Worm (Caenorhabditis elegans) whole organism, dauer: Measurements from ENCODE around the gene fbxa-128.
"Not testable (repeated sequence)": the region's sequence is repeated elsewhere in the genome, so short reads cannot be mapped to it uniquely, and the experiment has no call there.

Experiments used
- unc-62 ChIP-seq: sonication (generic microtip); optimal IDR thresholded peaks from 2 replicates; lab custom pipeline; 2017; ENCODE audit warnings: missing biosample characterization, missing genetic modification reagents, missing genetic modification characterization

Gene fbxa-128

DNA sequence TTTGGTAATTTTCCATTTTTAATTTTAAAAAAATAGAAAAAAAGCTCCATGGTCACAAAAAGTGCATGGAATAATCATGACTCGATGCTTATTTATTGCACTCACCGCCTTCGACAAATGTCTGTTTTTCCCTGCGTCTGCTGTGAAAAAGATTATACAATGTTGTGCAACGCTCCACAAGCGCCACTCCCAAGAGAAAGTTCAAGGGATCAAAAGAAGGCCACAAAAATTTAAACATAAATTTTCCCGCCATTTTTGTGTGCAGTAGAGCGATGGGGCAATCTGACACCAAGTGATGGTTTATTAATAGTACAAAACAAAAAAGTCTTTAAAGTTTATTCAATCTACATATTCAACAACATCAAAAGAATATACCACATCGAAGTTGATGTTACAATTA lies at the start of gene fbxa-128:
TSS of gene fbxa-128 (minus strand) at position 192 of the 400 bp plus-strand sequence.
- TF ChIP-seq unc-62 (GFP tag; lab: Kevin White, UChicago), result no peak

DNA sequence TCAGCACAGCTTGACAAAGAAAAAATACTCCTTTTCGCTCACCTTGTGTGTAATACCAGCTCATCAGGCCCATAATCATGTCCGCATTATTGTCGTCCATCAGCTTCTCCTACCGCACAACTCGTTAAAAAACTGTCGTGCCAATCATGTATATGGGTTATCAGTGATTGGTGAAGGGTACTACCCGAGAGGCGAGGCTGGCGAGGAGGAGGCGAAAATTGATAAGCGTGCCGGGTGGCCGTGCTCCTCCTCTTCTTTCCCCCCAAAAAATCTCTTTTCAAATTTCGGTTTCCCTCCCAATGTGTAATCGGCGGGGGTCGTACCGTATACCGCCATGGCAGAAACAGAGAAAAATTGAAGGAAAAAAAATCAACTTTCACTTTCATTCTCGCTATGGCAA lies 49.2 kb upstream of the fbxa-128 start:
- no peak for TF ChIP-seq unc-62 (GFP tag; lab: Kevin White, UChicago)

DNA sequence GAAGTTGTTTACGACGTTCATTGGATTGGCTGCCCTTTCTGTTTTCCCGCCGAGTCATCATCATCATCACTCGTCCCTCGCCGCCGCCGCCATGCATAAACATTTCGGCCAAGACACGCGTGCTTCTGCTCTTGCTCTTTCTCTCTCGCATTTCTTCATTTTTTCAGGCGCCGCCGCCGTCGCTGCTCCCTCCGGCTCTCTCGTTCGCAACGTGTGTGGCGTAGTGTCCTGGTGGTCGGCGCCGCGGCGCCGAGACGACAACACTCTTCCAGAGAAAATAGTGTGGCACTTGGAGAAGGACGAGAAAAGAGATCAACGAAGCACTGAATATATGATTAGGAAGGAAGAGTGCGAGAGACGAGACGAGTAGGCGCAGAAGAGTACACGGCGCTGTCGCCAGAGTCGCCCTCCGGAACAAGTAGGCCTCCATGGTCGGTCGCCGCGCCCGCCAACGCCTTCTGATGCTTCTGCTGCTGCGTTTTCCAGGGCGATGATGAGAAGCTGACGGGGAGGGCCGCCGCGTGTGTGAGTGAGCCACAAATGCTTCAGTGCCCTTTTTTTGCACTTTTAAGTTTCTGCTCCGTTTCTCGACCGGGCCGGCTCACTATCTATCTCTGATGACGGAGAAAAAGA lies 46.7 kb upstream of the fbxa-128 start:
- no peak for TF ChIP-seq unc-62 (GFP tag; lab: Kevin White, UChicago)

DNA sequence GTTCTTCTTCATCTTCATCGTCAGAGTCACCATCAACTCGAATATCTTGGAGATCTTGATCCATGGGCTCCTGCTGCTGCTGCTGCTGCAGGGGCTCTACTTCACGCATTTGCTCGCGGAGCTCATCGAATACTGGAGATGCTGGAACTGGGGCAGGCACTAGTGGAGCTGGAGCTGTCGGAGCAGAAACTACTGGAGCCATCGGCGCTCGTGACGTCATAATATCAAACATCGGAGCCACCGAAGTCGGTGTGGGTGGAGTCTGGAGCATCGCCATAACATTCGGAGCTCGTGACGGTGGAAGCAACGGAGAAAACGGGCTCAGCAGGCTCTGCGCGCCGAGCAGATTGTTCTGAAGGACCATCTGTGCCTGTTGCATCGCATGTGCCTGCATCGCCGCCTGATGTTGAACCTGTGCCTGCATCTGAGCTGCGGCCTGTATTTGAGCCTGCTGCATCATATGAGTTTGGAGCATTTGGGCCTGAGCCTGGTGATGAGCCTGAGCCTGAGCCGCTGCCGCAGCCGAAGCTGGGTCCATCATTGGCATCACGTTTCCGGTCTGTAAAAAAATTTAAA lies 36.8 kb upstream of the fbxa-128 start:
- no peak for TF ChIP-seq unc-62 (GFP tag; lab: Kevin White, UChicago)

DNA sequence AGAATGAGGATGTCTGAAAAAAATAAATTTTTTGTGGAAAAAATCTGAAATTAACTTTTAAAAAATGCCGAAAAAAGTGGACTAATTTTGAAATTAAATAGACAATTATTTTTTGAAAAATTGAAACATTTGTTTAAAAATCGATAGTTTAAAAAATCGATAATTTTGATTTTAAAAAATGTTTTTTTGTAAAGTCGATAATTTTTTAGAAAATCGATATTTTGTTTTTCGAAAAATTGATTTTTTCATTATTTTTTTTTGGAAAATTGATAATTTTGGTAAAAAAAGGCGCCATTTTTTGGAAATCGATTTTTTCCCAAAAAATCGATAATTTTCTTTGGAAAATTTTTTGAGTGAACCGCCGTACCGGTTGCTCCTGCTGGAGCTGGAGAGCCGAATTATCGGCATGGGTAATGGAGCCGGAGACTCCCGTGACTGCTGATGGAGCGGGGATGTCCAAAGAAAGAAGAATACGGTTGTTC lies 33.4 kb upstream of the fbxa-128 start:
- no peak for TF ChIP-seq unc-62 (GFP tag; lab: Kevin White, UChicago)

DNA sequence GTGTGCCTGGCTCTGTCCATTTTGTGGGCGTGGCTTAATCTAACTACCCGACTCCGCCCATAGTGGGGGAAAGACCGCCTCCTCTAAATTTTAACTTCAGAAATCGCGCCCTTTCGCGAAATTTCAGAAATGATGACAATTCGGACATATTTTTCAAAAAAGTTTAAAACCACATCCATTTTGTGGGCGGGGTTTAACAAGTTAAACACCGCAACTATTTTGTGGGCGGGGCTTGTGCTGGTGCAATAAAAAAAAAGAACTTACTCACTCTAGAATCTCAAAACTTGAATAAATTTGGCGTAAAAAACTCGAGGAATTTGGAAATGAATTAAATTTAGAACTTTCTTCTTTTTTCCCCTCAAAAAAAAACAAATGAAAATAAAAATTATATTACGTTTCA lies 31.6 kb upstream of the fbxa-128 start:
- no peak for TF ChIP-seq unc-62 (GFP tag; lab: Kevin White, UChicago)

DNA sequence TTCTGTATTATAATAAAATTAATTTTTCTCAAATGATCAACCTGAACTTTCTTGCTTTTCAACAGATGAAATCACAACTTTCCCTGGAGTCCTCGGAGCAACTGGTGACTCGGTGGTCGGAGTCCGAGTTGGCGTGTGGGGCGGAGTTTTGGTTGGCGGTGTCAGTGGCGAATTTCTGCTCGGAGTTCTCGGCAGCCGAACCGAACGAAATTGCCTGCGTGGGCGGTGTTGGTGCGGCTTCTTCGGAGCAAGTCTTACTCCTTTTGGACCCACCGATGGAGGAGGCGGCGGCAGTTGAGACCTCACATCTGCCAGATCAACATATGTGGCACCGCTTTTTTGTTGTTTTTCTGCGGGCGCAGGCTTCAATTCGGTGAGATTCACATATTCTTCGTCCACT lies 30.8 kb upstream of the fbxa-128 start:
- no peak for TF ChIP-seq unc-62 (GFP tag; lab: Kevin White, UChicago)

DNA sequence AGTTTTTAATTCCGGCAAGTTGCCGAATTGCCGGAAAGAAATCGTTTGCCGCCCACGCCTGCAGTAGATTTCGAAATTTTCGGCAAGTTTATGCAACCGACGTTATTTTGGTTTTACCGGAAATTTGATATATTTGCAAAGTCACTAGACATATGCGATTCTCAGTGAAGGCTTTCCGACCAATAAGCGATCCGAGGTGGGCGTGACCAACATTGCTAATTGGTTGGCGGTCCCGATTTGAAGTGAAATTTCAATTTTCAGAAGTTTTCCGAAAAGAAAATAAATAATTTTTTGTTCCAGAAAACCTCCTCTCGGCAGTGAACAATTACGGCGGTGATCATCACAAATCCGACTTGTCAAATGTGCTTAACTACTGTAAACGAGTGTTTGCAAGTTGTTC lies 19.0 kb upstream of the fbxa-128 start:
- no peak for TF ChIP-seq unc-62 (GFP tag; lab: Kevin White, UChicago)

DNA sequence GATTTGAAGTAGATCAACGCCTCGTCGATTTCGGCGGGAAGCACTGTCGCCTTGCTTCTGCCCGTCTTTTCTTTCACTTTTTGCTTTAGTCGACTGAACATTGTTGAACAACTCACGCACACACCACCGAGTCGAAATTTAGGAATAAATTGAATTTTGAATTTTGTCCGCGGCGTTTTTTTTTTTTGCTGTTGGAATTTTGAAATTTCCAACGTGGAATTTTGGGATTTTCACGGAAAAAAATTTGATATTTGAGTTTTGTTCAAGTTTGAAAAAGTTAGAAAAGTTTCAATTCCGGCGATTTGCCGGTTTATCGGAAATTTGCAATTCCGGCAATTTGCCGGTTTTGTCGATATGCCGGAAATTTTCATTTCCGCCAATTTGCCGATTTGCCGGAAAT lies 18.2 kb upstream of the fbxa-128 start, which contains the start of gene Y47D3A.31:
TSS of gene Y47D3A.31 (minus strand) at position 101 of the 400 bp plus-strand sequence.
- no peak for TF ChIP-seq unc-62 (GFP tag; lab: Kevin White, UChicago)

DNA sequence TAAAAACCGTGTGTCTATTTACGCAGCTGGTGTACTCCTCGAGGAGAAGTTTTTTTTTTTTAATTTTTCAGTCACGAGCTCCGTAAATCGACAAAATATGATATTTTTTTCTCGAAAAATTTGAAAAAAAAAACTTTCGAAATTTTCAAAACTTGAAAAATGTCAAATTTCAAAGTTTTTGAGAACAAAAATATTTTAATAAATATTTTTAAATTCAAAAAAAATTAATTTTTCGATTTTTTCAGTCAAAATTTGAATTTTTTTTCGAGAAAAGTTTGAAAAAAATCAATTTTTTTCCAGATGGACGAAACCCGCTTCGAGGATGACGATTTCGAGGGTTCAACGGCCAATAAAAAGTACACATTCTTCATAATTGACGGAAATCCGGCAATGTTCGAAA lies 15.6 kb upstream of the fbxa-128 start, which contains the start of gene cku-70:
TSS of gene cku-70 (plus strand) at position 301 of the 400 bp plus-strand sequence.
- TF ChIP-seq unc-62 (GFP tag; lab: Kevin White, UChicago), result no peak

DNA sequence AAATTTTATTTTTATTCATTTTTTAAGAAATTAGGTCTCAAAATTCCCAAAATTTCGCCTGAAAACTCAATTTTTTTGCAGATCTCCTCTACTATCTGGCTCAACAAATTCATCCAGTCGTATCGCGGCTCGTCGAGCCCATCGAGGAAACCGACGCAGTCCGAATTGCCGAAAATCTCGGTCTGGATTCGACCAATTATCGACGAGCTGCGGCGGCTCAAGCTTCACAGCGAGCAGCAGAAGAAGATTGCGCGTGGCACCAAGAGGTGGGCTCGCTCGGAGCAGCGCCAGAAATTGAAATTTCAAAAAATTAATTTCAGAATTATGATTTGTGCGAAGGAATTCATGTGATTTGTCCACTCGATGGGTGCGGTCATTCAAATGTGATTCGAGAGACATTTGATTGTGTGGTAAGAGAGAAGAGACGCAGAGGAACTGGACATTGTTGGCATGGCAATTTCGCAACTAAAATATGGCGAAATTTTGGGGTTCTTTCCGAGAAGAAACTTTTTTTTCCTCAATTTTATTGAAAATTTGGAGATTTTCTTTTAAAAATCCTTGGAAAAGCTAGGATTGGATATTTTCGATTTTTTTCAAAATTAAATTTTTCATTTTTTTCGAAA lies 10.5 kb upstream of the fbxa-128 start:
- TF ChIP-seq unc-62 (GFP tag; lab: Kevin White, UChicago), result no peak

DNA sequence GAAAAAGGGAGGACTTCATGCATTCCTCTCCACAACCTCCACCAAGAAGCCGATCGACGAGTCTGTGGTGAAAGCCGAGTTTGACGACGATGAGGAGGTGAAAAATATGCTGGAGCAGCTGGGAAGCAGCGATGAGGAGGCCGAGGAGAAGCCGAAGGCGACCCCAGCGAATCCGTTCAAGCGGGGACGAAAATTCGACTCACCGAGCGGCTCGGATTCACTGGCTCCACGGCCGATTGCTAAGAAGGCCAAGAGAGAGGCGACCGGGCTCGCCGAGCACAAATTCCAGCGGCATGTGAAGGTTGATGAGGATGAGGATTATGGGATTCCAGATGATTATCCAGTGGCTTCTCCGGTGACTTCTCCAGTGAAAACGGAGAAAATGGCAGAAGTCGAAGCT lies 4.0 kb upstream of the fbxa-128 start:
- TF ChIP-seq unc-62 (GFP tag; lab: Kevin White, UChicago), result no peak

DNA sequence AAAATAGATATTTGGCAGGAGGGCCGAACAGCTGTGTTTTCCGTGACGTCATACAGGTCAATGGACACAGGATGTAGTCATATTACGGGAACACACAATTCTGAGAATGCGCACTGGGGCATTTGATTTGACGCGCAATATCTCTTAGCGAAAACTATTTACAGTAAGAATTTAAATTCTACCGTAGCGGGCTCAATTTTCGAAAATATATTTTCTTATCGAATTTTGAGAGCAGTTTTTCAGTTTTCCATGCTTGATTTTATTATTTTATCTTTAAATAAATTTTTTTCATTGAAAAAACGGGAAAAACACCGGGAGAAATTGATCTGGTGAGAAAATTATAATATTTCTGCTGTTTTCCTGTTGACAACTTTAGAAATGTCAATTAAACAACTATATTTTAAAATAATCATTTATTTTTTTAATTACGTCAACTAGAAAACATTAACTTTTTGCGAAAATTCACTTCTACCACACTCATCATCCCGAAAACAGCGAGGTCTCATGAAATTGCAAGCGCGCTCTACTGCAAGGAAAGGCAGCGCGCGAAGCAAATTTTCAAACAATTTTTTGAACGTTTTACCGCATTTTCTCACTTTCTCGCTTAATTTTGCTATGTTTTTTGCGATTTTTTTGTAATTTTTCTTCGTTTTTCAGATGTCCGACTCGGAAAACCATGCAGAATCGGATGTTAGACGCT lies 3.0 kb upstream of the fbxa-128 start, which contains the start of the genes Y47D3A.1 and pola-1:
TSS of gene Y47D3A.1 (minus strand) at position 51 of the 700 bp plus-strand sequence.
TSS of gene pola-1 (plus strand) at position 658 of the 700 bp plus-strand sequence.
- TF ChIP-seq unc-62 (GFP tag; lab: Kevin White, UChicago), result no peak

DNA sequence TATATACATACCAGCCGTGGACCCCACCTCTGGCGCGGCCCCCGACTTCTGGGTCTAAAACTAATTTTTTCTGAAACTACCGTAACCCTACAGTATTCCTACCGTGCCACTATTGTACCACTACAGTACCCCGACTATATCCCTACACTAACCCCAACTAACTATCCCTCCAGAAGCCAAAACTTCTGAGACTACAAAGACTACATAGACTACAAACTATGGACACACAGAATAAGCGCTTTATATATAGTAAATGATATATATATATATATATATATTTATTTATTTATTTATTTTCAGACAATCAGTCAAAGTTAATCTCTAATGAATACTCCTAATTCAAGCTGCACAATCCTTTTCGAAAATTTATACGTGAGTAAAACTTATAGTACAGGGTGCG lies 7.4 kb downstream of the fbxa-128 start, which contains the start of gene pha-1:
TSS of gene pha-1 (plus strand) at position 301 of the 400 bp plus-strand sequence.
- TF ChIP-seq unc-62 (GFP tag; lab: Kevin White, UChicago), result not testable (repeated sequence)

DNA sequence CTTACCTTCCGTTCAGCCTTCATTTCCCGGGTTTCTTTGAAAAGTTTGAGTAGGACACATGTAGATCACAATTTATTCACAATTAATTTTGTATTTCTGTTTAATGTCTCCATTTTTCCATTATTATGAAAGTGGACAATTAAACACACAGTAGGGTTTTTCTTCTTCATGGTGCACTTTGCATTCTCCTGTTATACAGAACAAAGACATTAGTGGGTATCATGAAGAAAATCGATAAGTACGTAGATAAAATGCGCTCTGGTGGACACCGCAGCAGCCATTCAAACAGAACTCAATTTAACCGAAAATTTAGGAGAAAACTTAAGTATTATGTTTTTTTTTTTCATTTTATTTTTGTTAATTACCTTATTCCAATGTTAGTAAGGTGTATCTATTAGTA lies 9.6 kb downstream of the fbxa-128 start:
- TF ChIP-seq unc-62 (GFP tag; lab: Kevin White, UChicago), result no peak

DNA sequence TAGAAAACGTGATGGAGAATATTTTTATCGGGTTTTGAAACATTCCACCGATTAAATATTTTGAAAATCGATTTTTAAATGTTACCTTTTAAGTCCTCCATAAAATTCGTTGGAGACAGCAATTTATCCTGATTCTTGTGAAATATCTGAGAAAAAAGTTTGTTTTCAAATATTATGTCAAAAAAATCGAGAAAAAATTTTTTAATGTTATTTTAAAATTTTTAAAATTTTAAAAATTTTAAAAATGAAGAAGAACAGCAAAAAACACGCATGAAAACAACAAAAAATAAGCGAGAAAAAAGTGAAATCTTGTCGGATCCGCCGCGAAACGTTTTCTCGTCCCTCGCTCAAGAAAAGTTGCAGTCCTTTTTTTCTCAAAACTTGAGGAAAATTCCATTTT lies 11.4 kb downstream of the fbxa-128 start, which contains the start of gene Y48A6C.8:
TSS of gene Y48A6C.8 (minus strand) at position 101 of the 400 bp plus-strand sequence.
- TF ChIP-seq unc-62 (GFP tag; lab: Kevin White, UChicago), result no peak
